Worm (Caenorhabditis elegans) whole organism, L3 larva: ENCODE results near the gene T02D1.4.

Source experiments
- ZK546.5 ChIP-seq: sonication (generic microtip); optimal IDR thresholded peaks from 2 replicates; lab custom pipeline; 2017; ENCODE audit warnings: missing biosample characterization, missing genetic modification characterization
- ama-1 ChIP-seq: fragments of 150-350 bp; optimal IDR thresholded peaks from 2 replicates; lab custom pipeline; 2018
- ceh-28 ChIP-seq: fragments of 150-350 bp; optimal IDR thresholded peaks from 2 replicates; lab custom pipeline; 2014; ENCODE audit warnings: missing biosample characterization, missing genetic modification reagents, missing genetic modification characterization
- ceh-82 ChIP-seq: fragments of 150-350 bp; optimal IDR thresholded peaks from 2 replicates; lab custom pipeline; 2014; ENCODE audit warnings: missing biosample characterization, missing genetic modification characterization
- daf-12 ChIP-seq: fragments of 150-350 bp; optimal IDR thresholded peaks from 2 replicates; lab custom pipeline; 2014; ENCODE audit warnings: missing biosample characterization, missing genetic modification reagents, missing genetic modification characterization
- egl-5 ChIP-seq: fragments of 150-350 bp; optimal IDR thresholded peaks from 2 replicates; lab custom pipeline; 2017; ENCODE audit warnings: missing biosample characterization, missing genetic modification reagents, missing genetic modification characterization, inconsistent platforms
- elt-2 ChIP-seq: sonication (generic microtip); optimal IDR thresholded peaks from 2 replicates; lab custom pipeline; 2016; ENCODE audit warnings: missing genetic modification reagents, mild to moderate bottlenecking, missing genetic modification characterization, missing compliant biosample characterization
- elt-3 ChIP-seq, 3 experiments: fragments of 150-350 bp in 1 of 3; sonication (generic microtip) in 2 of 3; optimal IDR thresholded peaks; 2 replicates in 2 of 3; 4 replicates in 1 of 3; lab custom pipeline; 2014 to 2017; ENCODE audit warnings: missing biosample characterization in 3 of 3, missing genetic modification characterization in 3 of 3
- eor-1 ChIP-seq, 2 experiments: fragments of 150-350 bp; optimal IDR thresholded peaks; 2 replicates each; lab custom pipeline; 2014 to 2018; ENCODE audit warnings: missing biosample characterization in 2 of 2, missing genetic modification characterization in 2 of 2
- fkh-10 ChIP-seq: sonication (generic microtip); optimal IDR thresholded peaks from 2 replicates; lab custom pipeline; 2017; ENCODE audit warnings: missing biosample characterization, missing genetic modification reagents, missing genetic modification characterization
- fkh-2 ChIP-seq: fragments of 150-350 bp; optimal IDR thresholded peaks from 2 replicates; lab custom pipeline; 2014; ENCODE audit warnings: missing biosample characterization, missing genetic modification reagents, missing genetic modification characterization
- fos-1 ChIP-seq: fragments of 150-350 bp; optimal IDR thresholded peaks from 2 replicates; lab custom pipeline; 2014; ENCODE audit warnings: missing biosample characterization, missing genetic modification characterization
- hmg-11 ChIP-seq: sonication (generic microtip); optimal IDR thresholded peaks from 2 replicates; lab custom pipeline; 2016; ENCODE audit warnings: missing genetic modification characterization, missing compliant biosample characterization
- jun-1 ChIP-seq: fragments of 150-350 bp; optimal IDR thresholded peaks from 2 replicates; lab custom pipeline; 2014; ENCODE audit warnings: missing biosample characterization, missing genetic modification reagents, missing genetic modification characterization
- lsy-12 ChIP-seq: sonication (generic microtip); optimal IDR thresholded peaks from 2 replicates; lab custom pipeline; 2016; ENCODE audit warnings: mild to moderate bottlenecking, missing genetic modification characterization, missing compliant biosample characterization
- mdl-1 ChIP-seq: fragments of 150-350 bp; optimal IDR thresholded peaks from 2 replicates; lab custom pipeline; 2014; ENCODE audit warnings: missing biosample characterization, missing genetic modification characterization
- mml-1 ChIP-seq: fragments of 150-350 bp; sonication (generic microtip); optimal IDR thresholded peaks from 3 replicates; lab custom pipeline; 2014; ENCODE audit warnings: missing biosample characterization, missing genetic modification characterization
- nfya-1 ChIP-seq: sonication (generic microtip); optimal IDR thresholded peaks from 2 replicates; lab custom pipeline; 2017; ENCODE audit warnings: missing genetic modification characterization, mild to moderate bottlenecking, missing compliant biosample characterization, antibody characterized with exemption, moderate library complexity; ENCODE audit not compliant: insufficient read depth
- nhr-12 ChIP-seq: fragments of 150-350 bp; optimal IDR thresholded peaks from 2 replicates; lab custom pipeline; 2014; ENCODE audit warnings: missing biosample characterization, missing genetic modification characterization
- nhr-23 ChIP-seq: fragments of 150-350 bp; optimal IDR thresholded peaks from 2 replicates; lab custom pipeline; 2014; ENCODE audit warnings: missing biosample characterization, missing genetic modification reagents, missing genetic modification characterization
- nhr-237 ChIP-seq: fragments of 150-350 bp; optimal IDR thresholded peaks from 2 replicates; lab custom pipeline; 2014; ENCODE audit warnings: missing biosample characterization, missing genetic modification characterization
- nhr-25 ChIP-seq: sonication (generic microtip); optimal IDR thresholded peaks from 2 replicates; lab custom pipeline; 2017; ENCODE audit warnings: missing biosample characterization, missing genetic modification characterization
- nhr-28 ChIP-seq: fragments of 150-350 bp; optimal IDR thresholded peaks from 2 replicates; lab custom pipeline; 2014; ENCODE audit warnings: missing biosample characterization, missing genetic modification characterization
- nhr-43 ChIP-seq: sonication (generic microtip); optimal IDR thresholded peaks from 2 replicates; lab custom pipeline; 2016; ENCODE audit warnings: mild to moderate bottlenecking, missing genetic modification characterization, missing compliant biosample characterization; ENCODE audit not compliant: poor library complexity, severe bottlenecking
- nhr-67 ChIP-seq: fragments of 150-350 bp; optimal IDR thresholded peaks from 2 replicates; lab custom pipeline; 2014; ENCODE audit warnings: missing biosample characterization, missing genetic modification characterization
- nhr-76 ChIP-seq: fragments of 150-350 bp; sonication (generic microtip); optimal IDR thresholded peaks from 5 replicates; lab custom pipeline; 2014; ENCODE audit warnings: missing biosample characterization, missing genetic modification characterization
- pha-4 ChIP-seq: fragments of 150-350 bp; optimal IDR thresholded peaks from 2 replicates; lab custom pipeline; 2014; ENCODE audit warnings: missing biosample characterization, missing genetic modification reagents, missing genetic modification characterization
- pqm-1 ChIP-seq: fragments of 150-350 bp; optimal IDR thresholded peaks from 2 replicates; lab custom pipeline; 2017; ENCODE audit warnings: missing biosample characterization, missing genetic modification characterization, inconsistent platforms
- sea-2 ChIP-seq: fragments of 150-350 bp; sonication (generic microtip); optimal IDR thresholded peaks from 4 replicates; lab custom pipeline; 2014; ENCODE audit warnings: missing biosample characterization, missing genetic modification reagents, missing genetic modification characterization
- skn-1 ChIP-seq: fragments of 150-350 bp; optimal IDR thresholded peaks from 2 replicates; lab custom pipeline; 2014; ENCODE audit warnings: missing biosample characterization, missing genetic modification characterization
- tbx-2 ChIP-seq: sonication (generic microtip); optimal IDR thresholded peaks from 2 replicates; lab custom pipeline; 2016; ENCODE audit warnings: mild to moderate bottlenecking, missing genetic modification characterization, missing compliant biosample characterization
- unc-39 ChIP-seq: sonication (generic microtip); optimal IDR thresholded peaks from 4 replicates; lab custom pipeline; 2017; ENCODE audit warnings: missing biosample characterization, missing genetic modification characterization

Gene T02D1.4

ce11 chrIV:17387442-17387967 is 12.1 kb upstream of the T02D1.4 start, which contains the start of gene T02D1.8:
Gene T02D1.8, minus strand, starts transcription at chrIV:17387492.
- TF ChIP-seq ceh-28 (tag; lab: Kevin White, UChicago) (no peak), mml-1 (tag; lab: Kevin White, UChicago) (no peak), ZK546.5 (no peak), elt-2 (tag; lab: Kevin White, UChicago) (peak; percentile 67)

DNA sequence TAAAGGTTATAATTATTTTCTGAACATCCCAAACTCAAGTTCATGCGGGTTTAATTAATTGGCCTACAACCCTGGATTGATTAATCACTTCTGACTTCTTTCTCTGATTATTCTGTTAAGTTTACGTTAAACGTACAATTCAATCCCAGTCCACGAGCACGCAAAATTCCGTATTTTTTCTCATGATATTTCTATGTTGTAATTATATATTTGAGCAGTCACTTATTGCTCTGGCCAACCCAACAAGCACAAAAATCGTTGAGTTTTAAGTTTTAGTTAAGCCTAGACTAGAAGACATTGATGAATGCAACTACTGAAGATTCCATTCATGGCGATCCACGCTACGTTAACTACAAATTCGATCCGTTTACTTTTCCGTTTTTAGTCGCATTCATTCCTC is 3.6 kb upstream of the T02D1.4 start, which contains the start of gene sru-15:
TSS of gene sru-15 (plus strand) at position 301 of the 400 bp plus-strand sequence.
- TF ChIP-seq fos-1 (tag; lab: Kevin White, UChicago), result no peak
- TF ChIP-seq fkh-10 (GFP tag; lab: Kevin White, UChicago), result no peak
- TF ChIP-seq skn-1 (tag; lab: Kevin White, UChicago), result no peak
- no peak for TF ChIP-seq unc-39 (tag; lab: Kevin White, UChicago)
- TF ChIP-seq nhr-43, result no peak
- TF ChIP-seq nhr-23 (tag; lab: Kevin White, UChicago), result no peak
- TF ChIP-seq nhr-28 (tag; lab: Kevin White, UChicago), result no peak
- TF ChIP-seq ama-1, result no peak
- no peak for TF ChIP-seq nhr-25
- no peak for TF ChIP-seq nhr-237 (tag; lab: Kevin White, UChicago)
- TF ChIP-seq pqm-1 (tag; lab: Kevin White, UChicago), result no peak

DNA sequence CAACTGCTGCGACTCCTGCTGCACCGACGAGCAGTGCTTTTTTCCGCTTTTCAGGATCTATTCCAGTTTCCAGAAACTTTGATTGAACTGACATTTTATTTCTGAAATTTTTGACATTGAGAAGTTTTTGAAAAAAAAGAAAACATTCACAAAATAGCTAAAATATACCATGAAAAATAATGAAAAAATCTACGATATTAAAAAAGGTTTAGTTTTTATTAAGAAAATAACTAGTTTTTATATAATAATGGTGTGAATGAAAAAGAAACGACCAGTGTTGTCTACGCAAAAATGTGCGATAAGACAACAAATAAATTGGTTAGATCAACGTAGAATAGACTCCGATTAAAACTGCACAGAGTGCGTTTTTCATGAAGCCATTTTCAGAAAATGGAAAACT is 6.0 kb downstream of the T02D1.4 start, which contains the start of gene pmp-4:
TSS of gene pmp-4 (minus strand) at position 101 of the 400 bp plus-strand sequence.
- no peak for TF ChIP-seq nhr-67 (tag; lab: Kevin White, UChicago)
- no peak for TF ChIP-seq daf-12 (tag; lab: Kevin White, UChicago)
- no peak for TF ChIP-seq lsy-12
- TF ChIP-seq nhr-12 (tag; lab: Kevin White, UChicago), result no peak
- no peak for TF ChIP-seq eor-1 (tag; optimal IDR thresholded peaks at IDR 0.05; lab: Kevin White, UChicago)
- no peak for TF ChIP-seq egl-5 (tag; lab: Kevin White, UChicago)
- no peak for TF ChIP-seq ama-1
- no peak for TF ChIP-seq nhr-28 (tag; lab: Kevin White, UChicago)
- no peak for TF ChIP-seq fos-1 (tag; lab: Kevin White, UChicago)
- TF ChIP-seq nhr-43, result no peak
- no peak for TF ChIP-seq nfya-1 (tag; lab: Kevin White, UChicago)
- no peak for TF ChIP-seq nhr-25
- no peak for TF ChIP-seq sea-2
- no peak for TF ChIP-seq nhr-23 (tag; lab: Kevin White, UChicago)
- TF ChIP-seq fkh-2 (tag; lab: Kevin White, UChicago), result no peak
- no peak for TF ChIP-seq pha-4
- no peak for TF ChIP-seq nhr-76

ce11 chrIV:17406119-17406518 is 6.6 kb downstream of the T02D1.4 start:
- TF ChIP-seq nhr-25 (no peak), jun-1 (tag; lab: Kevin White, UChicago) (peak; percentile 8), elt-3 (tag; optimal IDR thresholded peaks at IDR 0.05; lab: Kevin White, UChicago) (no peak), lsy-12 (no peak), elt-2 (tag; lab: Kevin White, UChicago) (peak; percentile 76), nhr-237 (tag; lab: Kevin White, UChicago) (no peak), nhr-23 (tag; lab: Kevin White, UChicago) (no peak), pqm-1 (tag; lab: Kevin White, UChicago) (peak; percentile 60), hmg-11 (no peak), unc-39 (tag; lab: Kevin White, UChicago) (no peak)

DNA sequence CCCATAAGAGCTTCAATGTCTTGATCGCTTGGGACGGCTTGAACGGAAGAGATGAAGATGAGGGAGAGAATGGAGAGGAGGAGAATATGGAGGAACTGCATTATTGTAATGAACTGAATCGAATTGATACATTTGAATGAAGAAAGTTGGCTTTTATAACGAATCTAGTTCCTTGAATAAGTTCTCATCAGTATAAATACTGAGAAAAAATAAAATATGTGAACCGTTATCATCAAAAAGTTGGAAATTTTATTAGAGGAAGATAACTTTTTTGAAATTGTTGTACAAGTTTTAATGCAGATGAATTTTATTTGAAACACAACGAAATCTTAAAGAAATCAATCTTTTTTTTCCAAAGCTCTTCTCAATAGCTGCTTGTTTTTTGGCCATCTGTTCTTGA is 7.5 kb downstream of the T02D1.4 start, which contains the start of gene T02D1.7:
TSS of gene T02D1.7 (minus strand) at position 101 of the 400 bp plus-strand sequence.
- TF ChIP-seq ceh-82 (tag; lab: Kevin White, UChicago) (no peak), ZK546.5 (no peak)

DNA sequence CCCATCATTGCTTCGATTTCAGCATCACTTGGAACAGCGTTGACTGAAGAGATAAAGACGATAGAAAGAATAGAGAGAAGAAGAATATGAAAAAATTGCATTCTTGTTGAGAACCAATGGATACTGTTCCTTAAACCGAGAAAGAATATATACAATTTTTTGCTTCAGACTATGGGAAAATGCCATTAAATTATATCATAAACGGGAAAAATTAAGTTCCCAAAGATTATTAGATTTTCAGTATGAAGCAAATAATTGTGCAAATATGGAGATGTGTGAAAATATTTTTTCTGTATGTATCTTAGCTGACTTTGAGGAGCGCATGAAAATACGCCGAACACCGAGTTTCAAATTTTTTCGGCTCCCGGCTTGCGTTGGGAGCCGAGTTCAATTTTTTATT is 7.9 kb downstream of the T02D1.4 start, which contains the start of gene T02D1.9:
TSS of gene T02D1.9 (minus strand) at position 101 of the 400 bp plus-strand sequence.
- TF ChIP-seq nfya-1 (tag; lab: Kevin White, UChicago), result no peak
- TF ChIP-seq hmg-11, result no peak
- no peak for TF ChIP-seq fkh-2 (tag; lab: Kevin White, UChicago)
- TF ChIP-seq mdl-1 (tag; lab: Kevin White, UChicago), result no peak
- TF ChIP-seq tbx-2 (tag; lab: Kevin White, UChicago), result no peak
- TF ChIP-seq elt-2 (tag; lab: Kevin White, UChicago), result no peak
